Worm (Caenorhabditis elegans) whole organism, L2 larva: ENCODE measurements around the gene F58H1.5.

Experiments used
- aly-2 ChIP-seq: fragments of 150-350 bp; optimal IDR thresholded peaks from 2 replicates; lab custom pipeline; 2014; ENCODE audit warnings: missing biosample characterization, missing genetic modification characterization
- elt-1 ChIP-seq: fragments of 150-350 bp; optimal IDR thresholded peaks from 2 replicates; lab custom pipeline; 2014; ENCODE audit warnings: missing biosample characterization, missing genetic modification characterization
- elt-3 ChIP-seq: sonication (generic microtip); optimal IDR thresholded peaks from 2 replicates; lab custom pipeline; 2017; ENCODE audit warnings: missing biosample characterization, missing genetic modification characterization
- fos-1 ChIP-seq: fragments of 150-350 bp; optimal IDR thresholded peaks from 2 replicates; lab custom pipeline; 2014; ENCODE audit warnings: missing biosample characterization, missing genetic modification characterization
- lin-13 ChIP-seq: fragments of 150-350 bp; optimal IDR thresholded peaks from 2 replicates; lab custom pipeline; 2014; ENCODE audit warnings: missing biosample characterization, missing genetic modification reagents, missing genetic modification characterization
- nhr-11 ChIP-seq: fragments of 150-350 bp; optimal IDR thresholded peaks from 2 replicates; lab custom pipeline; 2014; ENCODE audit warnings: missing biosample characterization, missing genetic modification characterization
- nhr-12 ChIP-seq: fragments of 150-350 bp; optimal IDR thresholded peaks from 2 replicates; lab custom pipeline; 2014; ENCODE audit warnings: missing biosample characterization, missing genetic modification characterization
- nhr-25 ChIP-seq: fragments of 150-350 bp; sonication (generic microtip); optimal IDR thresholded peaks from 3 replicates; lab custom pipeline; 2014; ENCODE audit warnings: missing biosample characterization, missing genetic modification characterization
- peb-1 ChIP-seq: fragments of 150-350 bp; optimal IDR thresholded peaks from 2 replicates; lab custom pipeline; 2014; ENCODE audit warnings: missing biosample characterization, missing genetic modification characterization
- sma-9 ChIP-seq, 2 experiments: fragments of 150-350 bp in 1 of 2; sonication (generic microtip) in 1 of 2; optimal IDR thresholded peaks; 2 replicates each; lab custom pipeline; 2014 to 2016; ENCODE audit warnings: missing genetic modification characterization in 2 of 2, mild to moderate bottlenecking in 1 of 2, missing biosample characterization in 1 of 2, missing compliant biosample characterization in 1 of 2, missing genetic modification reagents in 1 of 2, moderate library complexity in 1 of 2
- unc-62 ChIP-seq: fragments of 150-350 bp; optimal IDR thresholded peaks from 2 replicates; lab custom pipeline; 2014; ENCODE audit warnings: missing biosample characterization, missing genetic modification reagents, missing genetic modification characterization
- zag-1 ChIP-seq: fragments of 150-350 bp; optimal IDR thresholded peaks from 2 replicates; lab custom pipeline; 2014; ENCODE audit warnings: missing biosample characterization, missing genetic modification characterization
- ztf-11 ChIP-seq: sonication (generic microtip); optimal IDR thresholded peaks from 2 replicates; lab custom pipeline; 2017; ENCODE audit warnings: missing biosample characterization, missing genetic modification characterization

DNA sequence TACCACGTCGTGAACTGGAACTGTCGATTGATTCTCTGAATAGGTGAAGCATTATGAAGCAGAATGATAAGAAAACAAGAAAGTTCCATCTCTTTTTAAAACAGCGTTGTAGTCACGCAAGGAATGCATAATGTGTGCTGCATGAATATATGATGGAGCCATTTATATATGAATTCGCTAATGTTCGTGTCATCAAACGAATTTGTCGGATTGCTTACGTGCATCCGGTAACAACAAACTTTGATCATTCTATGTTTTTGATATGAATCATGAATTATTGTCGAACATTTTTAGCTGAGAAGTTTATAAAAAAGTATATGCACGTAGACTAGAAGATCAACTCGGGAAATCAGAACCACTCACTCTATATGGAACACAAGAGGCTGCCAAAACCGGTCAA lies 39.2 kb downstream of the F58H1.5 start:
- TF ChIP-seq elt-1 (tag; lab: Kevin White, UChicago) (no peak), zag-1 (no peak), elt-3 (tag; lab: Kevin White, UChicago) (no peak), peb-1 (tag; lab: Kevin White, UChicago) (no peak), aly-2 (tag; lab: Kevin White, UChicago) (no peak), nhr-25 (tag; lab: Kevin White, UChicago) (no peak), fos-1 (tag; lab: Kevin White, UChicago) (no peak), lin-13 (no peak), sma-9 (GFP tag; optimal IDR thresholded peaks at IDR 0.05; lab: Kevin White, UChicago) (no peak), sma-9 (tag; optimal IDR thresholded peaks at IDR 0.05; lab: Kevin White, UChicago) (no peak), nhr-12 (tag; lab: Kevin White, UChicago) (no peak), ztf-11 (tag; lab: Kevin White, UChicago) (no peak), unc-62 (GFP tag; lab: Kevin White, UChicago) (no peak), nhr-11 (no peak)
